ENCODE assay signal across 1 fruit fly cellular context in the genomic region with DNA sequence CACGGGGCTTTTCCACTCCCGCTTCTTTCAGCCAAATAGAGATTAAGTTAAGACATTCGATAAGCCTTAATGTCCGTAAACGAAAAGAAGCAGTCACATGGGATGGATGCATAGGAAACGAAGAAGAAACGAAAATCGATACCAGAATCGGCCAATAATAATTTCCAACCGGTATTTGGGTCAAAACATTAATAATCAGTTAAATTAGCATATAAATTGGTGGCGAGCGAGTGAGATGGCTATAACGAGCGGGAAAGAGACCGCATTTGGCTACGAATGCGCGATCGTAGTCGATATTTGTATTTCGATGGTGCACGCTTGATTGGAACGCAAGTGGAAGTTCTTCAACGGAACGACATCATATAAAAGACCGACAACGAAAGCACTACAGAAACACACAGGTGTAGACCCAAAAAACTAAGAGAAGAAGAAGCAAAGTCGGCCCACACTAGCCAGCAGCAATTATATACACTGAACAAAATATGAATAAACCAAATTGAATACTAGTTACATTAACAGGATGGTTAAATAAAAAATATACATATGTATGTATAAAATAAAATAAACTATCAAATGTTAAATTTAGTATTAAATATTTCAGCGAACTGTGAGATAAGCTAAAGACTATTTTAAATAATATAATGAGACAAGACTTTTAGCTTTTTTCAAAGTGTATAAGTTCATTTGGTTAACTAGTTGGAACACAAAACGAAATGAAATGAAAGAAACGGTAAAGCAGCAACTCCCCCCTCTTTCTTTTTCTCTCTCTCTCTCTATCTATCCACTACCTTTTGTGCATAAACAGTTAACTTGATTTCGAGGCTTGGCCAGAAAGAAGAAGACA.
A peak's percentile ranks its signal among the peaks of the same experiment; 100 is the strongest.
TF ChIP-seq lines count a peak whose summit lies in the region.

No protein-coding gene starts in this region.

TF ChIP-seq in whole organism, embryonic, 481 proteins besides CTCF, POLR2A, EP300 and RAD21 (continued from another document and continues in another):
- TF ChIP-seq Hr51 (GFP tag; optimal IDR thresholded peaks at IDR 0.05; lab: Kevin White, UChicago): peak in 1 of 2 experiments; percentile 75
- peak; percentile 75 for TF ChIP-seq tap (tag; optimal IDR thresholded peaks at IDR 0.05; lab: Kevin White, UChicago)
- TF ChIP-seq exex (tag; optimal IDR thresholded peaks at IDR 0.05; lab: Kevin White, UChicago): no peak
- no peak for TF ChIP-seq al (GFP tag; IDR thresholded peaks at IDR 0.05; lab: Robert Waterston, UW)
- TF ChIP-seq sc (optimal IDR thresholded peaks at IDR 0.05; lab: Kevin White, UChicago): no peak
- TF ChIP-seq sc (GFP tag; optimal IDR thresholded peaks at IDR 0.05; lab: Kevin White, UChicago): peak; percentile 40
- TF ChIP-seq Nf-YC (tag; optimal IDR thresholded peaks at IDR 0.05; lab: Kevin White, UChicago): peak; percentile 24
- TF ChIP-seq Awh (GFP tag; IDR thresholded peaks at IDR 0.05; lab: Robert Waterston, UW): peak; percentile 62; the same call in 1 of the 2 replicates
- TF ChIP-seq Pdp1 (GFP tag; optimal IDR thresholded peaks at IDR 0.05; lab: Kevin White, UChicago): no peak
- TF ChIP-seq CG17359 (tag; optimal IDR thresholded peaks at IDR 0.05; lab: Kevin White, UChicago): peak; percentile 79
- peak; percentile 32 for TF ChIP-seq run (tag; optimal IDR thresholded peaks at IDR 0.05; lab: Kevin White, UChicago)
- peak; percentile 50 for TF ChIP-seq zf30C (GFP tag; optimal IDR thresholded peaks at IDR 0.05; lab: Kevin White, UChicago)
- peak; percentile 62 for TF ChIP-seq psq (GFP tag; optimal IDR thresholded peaks at IDR 0.05; lab: Kevin White, UChicago)
- TF ChIP-seq CG2889 (GFP tag; IDR thresholded peaks at IDR 0.05; lab: Robert Waterston, UW): no peak
- peak; percentile 75 for TF ChIP-seq fd96Cb (tag; optimal IDR thresholded peaks at IDR 0.05; lab: Kevin White, UChicago)
- peak; percentile 85 for TF ChIP-seq CG10979 (tag; optimal IDR thresholded peaks at IDR 0.05; lab: Kevin White, UChicago)
- TF ChIP-seq Sry-β (GFP tag; optimal IDR thresholded peaks at IDR 0.05; lab: Kevin White, UChicago): no peak
- TF ChIP-seq CG2678 (tag; optimal IDR thresholded peaks at IDR 0.05; lab: Kevin White, UChicago): peak; percentile 84
- TF ChIP-seq vvl (GFP tag; IDR thresholded peaks at IDR 0.05; lab: Robert Waterston, UW): peak; percentile 74
- no peak for TF ChIP-seq Usf (GFP tag; optimal IDR thresholded peaks at IDR 0.05; lab: Kevin White, UChicago)
- peak; percentile 86 for TF ChIP-seq onecut (GFP tag; IDR thresholded peaks at IDR 0.05; lab: Robert Waterston, UW)
- no peak for TF ChIP-seq C15 (GFP tag; IDR thresholded peaks at IDR 0.05; lab: Robert Waterston, UW)
- TF ChIP-seq pros (GFP tag; optimal IDR thresholded peaks at IDR 0.05; lab: Kevin White, UChicago): peak; percentile 50
- peak; percentile 42; the same call in 1 of the 2 replicates for TF ChIP-seq CG32772 (GFP tag; IDR thresholded peaks at IDR 0.05; lab: Robert Waterston, UW)
- TF ChIP-seq CG18599 (GFP tag; optimal IDR thresholded peaks at IDR 0.05; lab: Kevin White, UChicago): peak; percentile 19
- no peak for TF ChIP-seq Bdp1 (GFP tag; optimal IDR thresholded peaks at IDR 0.05; lab: Kevin White, UChicago)
- TF ChIP-seq CG4328 (GFP tag; optimal IDR thresholded peaks at IDR 0.05; lab: Kevin White, UChicago): peak; percentile 7
- peak; percentile 4 for TF ChIP-seq Fer3 (tag; optimal IDR thresholded peaks at IDR 0.05; lab: Kevin White, UChicago)
- peak; percentile 40 for TF ChIP-seq lab (GFP tag; optimal IDR thresholded peaks at IDR 0.05; lab: Kevin White, UChicago)
- peak; percentile 60 for TF ChIP-seq CG33557 (GFP tag; optimal IDR thresholded peaks at IDR 0.05; lab: Kevin White, UChicago)
- TF ChIP-seq CG5245 (GFP tag; optimal IDR thresholded peaks at IDR 0.05; lab: Kevin White, UChicago): no peak
- TF ChIP-seq Chrac-16 (GFP tag; optimal IDR thresholded peaks at IDR 0.05; lab: Kevin White, UChicago): peak; percentile 11
- TF ChIP-seq CG13287 (GFP tag; IDR thresholded peaks at IDR 0.05; lab: Robert Waterston, UW; ENCODE audit: partially characterized antibody): no peak
- peak; percentile 75 for TF ChIP-seq Ssrp (tag; optimal IDR thresholded peaks at IDR 0.05; lab: Kevin White, UChicago)
- TF ChIP-seq Lpt (GFP tag; optimal IDR thresholded peaks at IDR 0.05; lab: Kevin White, UChicago): no peak
- TF ChIP-seq fu2 (GFP tag; optimal IDR thresholded peaks at IDR 0.05; lab: Kevin White, UChicago): no peak
- no peak for TF ChIP-seq peb (GFP tag; IDR thresholded peaks at IDR 0.05; lab: Robert Waterston, UW)
- TF ChIP-seq CG17361 (GFP tag; IDR thresholded peaks at IDR 0.05; lab: Robert Waterston, UW): peak; percentile 87
- TF ChIP-seq CG9437 (GFP tag; optimal IDR thresholded peaks at IDR 0.05; lab: Kevin White, UChicago): peak; percentile 37
- TF ChIP-seq D (optimal IDR thresholded peaks at IDR 0.05; lab: Kevin White, UChicago): no peak
- TF ChIP-seq D (GFP tag; optimal IDR thresholded peaks at IDR 0.05; lab: Kevin White, UChicago): peak; percentile 55
- peak; percentile 67 for TF ChIP-seq Oli (tag; optimal IDR thresholded peaks at IDR 0.05; lab: Kevin White, UChicago)
- TF ChIP-seq BtbVII (GFP tag; optimal IDR thresholded peaks at IDR 0.05; lab: Kevin White, UChicago): no peak
- no peak for TF ChIP-seq CG4854 (GFP tag; optimal IDR thresholded peaks at IDR 0.05; lab: Kevin White, UChicago)
- TF ChIP-seq PHDP (tag; optimal IDR thresholded peaks at IDR 0.05; lab: Kevin White, UChicago): peak; percentile 68
- TF ChIP-seq CG8388 (GFP tag; optimal IDR thresholded peaks at IDR 0.05; lab: Kevin White, UChicago): peak; percentile 86
- no peak for TF ChIP-seq CG9797 (GFP tag; optimal IDR thresholded peaks at IDR 0.05; lab: Kevin White, UChicago)
- no peak for TF ChIP-seq dm (GFP tag; optimal IDR thresholded peaks at IDR 0.05; lab: Kevin White, UChicago)
- no peak for TF ChIP-seq CG43689 (GFP tag; IDR thresholded peaks at IDR 0.05; lab: Robert Waterston, UW)
- peak; percentile 37; the same call in 1 of the 2 replicates for TF ChIP-seq sisA (GFP tag; IDR thresholded peaks at IDR 0.05; lab: Robert Waterston, UW)
- peak; percentile 41 for TF ChIP-seq twi (tag; optimal IDR thresholded peaks at IDR 0.05; lab: Kevin White, UChicago)
- TF ChIP-seq kah (GFP tag; optimal IDR thresholded peaks at IDR 0.05; lab: Kevin White, UChicago): no peak
- no peak for TF ChIP-seq CG17802 (tag; optimal IDR thresholded peaks at IDR 0.05; lab: Kevin White, UChicago)
- TF ChIP-seq B-H1 (GFP tag; IDR thresholded peaks at IDR 0.05; lab: Robert Waterston, UW): no peak
- TF ChIP-seq fd3F (GFP tag; optimal IDR thresholded peaks at IDR 0.05; lab: Kevin White, UChicago): no peak
- TF ChIP-seq croc (GFP tag; conservative IDR thresholded peaks at IDR 0.05; lab: Robert Waterston, UW): peak; percentile 39
- peak; percentile 79 for TF ChIP-seq Sox100B (GFP tag; optimal IDR thresholded peaks at IDR 0.05; lab: Kevin White, UChicago)
- peak; percentile 27 for TF ChIP-seq Lhr (GFP tag; optimal IDR thresholded peaks at IDR 0.05; lab: Kevin White, UChicago)
- peak; percentile 36 for TF ChIP-seq CG10654 (GFP tag; optimal IDR thresholded peaks at IDR 0.05; lab: Kevin White, UChicago)
- peak; percentile 69 for TF ChIP-seq CG8924 (tag; optimal IDR thresholded peaks at IDR 0.05; lab: Kevin White, UChicago)
- TF ChIP-seq zen2 (GFP tag; IDR thresholded peaks at IDR 0.05; lab: Robert Waterston, UW; ENCODE audit: partially characterized antibody): no peak
- no peak for TF ChIP-seq Kr (GFP tag; optimal IDR thresholded peaks at IDR 0.05; lab: Kevin White, UChicago)
- TF ChIP-seq Dip2 (GFP tag; IDR thresholded peaks at IDR 0.05; lab: Robert Waterston, UW): no peak
- TF ChIP-seq chm (GFP tag; IDR thresholded peaks at IDR 0.05; lab: Robert Waterston, UW): no peak
- peak; percentile 74 for TF ChIP-seq gcm (GFP tag; optimal IDR thresholded peaks at IDR 0.05; lab: Kevin White, UChicago)
- TF ChIP-seq ssp (GFP tag; IDR thresholded peaks at IDR 0.05; lab: Robert Waterston, UW): no peak
- TF ChIP-seq CG5953 (GFP tag; IDR thresholded peaks at IDR 0.05; lab: Robert Waterston, UW): no peak
- TF ChIP-seq CG12155 (GFP tag; optimal IDR thresholded peaks at IDR 0.05; lab: Kevin White, UChicago): peak; percentile 11
- TF ChIP-seq CG13296 (GFP tag; optimal IDR thresholded peaks at IDR 0.05; lab: Kevin White, UChicago): peak; percentile 16
- no peak for TF ChIP-seq tup (GFP tag; optimal IDR thresholded peaks at IDR 0.05; lab: Kevin White, UChicago)
- TF ChIP-seq YL-1 (GFP tag; optimal IDR thresholded peaks at IDR 0.05; lab: Kevin White, UChicago): no peak
- no peak for TF ChIP-seq gsb (GFP tag; IDR thresholded peaks at IDR 0.05; lab: Robert Waterston, UW)
- TF ChIP-seq Xrp1 (GFP tag; IDR thresholded peaks at IDR 0.05; lab: Robert Waterston, UW): peak; percentile 59
- peak; percentile 84 for TF ChIP-seq sd (tag; optimal IDR thresholded peaks at IDR 0.05; lab: Kevin White, UChicago)
- TF ChIP-seq nmo (GFP tag; optimal IDR thresholded peaks at IDR 0.05; lab: Kevin White, UChicago): peak; percentile 77
- no peak for TF ChIP-seq CG18476 (GFP tag; optimal IDR thresholded peaks at IDR 0.05; lab: Kevin White, UChicago)
- no peak for TF ChIP-seq HLHmδ (GFP tag; optimal IDR thresholded peaks at IDR 0.05; lab: Kevin White, UChicago)
- no peak for TF ChIP-seq sob (GFP tag; IDR thresholded peaks at IDR 0.05; lab: Robert Waterston, UW)
- TF ChIP-seq CG3065 (GFP tag; optimal IDR thresholded peaks at IDR 0.05; lab: Kevin White, UChicago): peak; percentile 22
- TF ChIP-seq CG10274 (GFP tag; optimal IDR thresholded peaks at IDR 0.05; lab: Kevin White, UChicago): no peak
- peak; percentile 36 for TF ChIP-seq CG1602 (GFP tag; optimal IDR thresholded peaks at IDR 0.05; lab: Kevin White, UChicago)
- no peak for TF ChIP-seq CG11560 (tag; IDR thresholded peaks at IDR 0.05; lab: Robert Waterston, UW)
- peak; percentile 76; the same call in 1 of the 4 replicates for TF ChIP-seq chinmo (GFP tag; IDR thresholded peaks at IDR 0.05; lab: Robert Waterston, UW; ENCODE audit: partially characterized antibody)
- TF ChIP-seq CG13424 (tag; optimal IDR thresholded peaks at IDR 0.05; lab: Kevin White, UChicago): peak; percentile 77
- TF ChIP-seq NC2β (GFP tag; optimal IDR thresholded peaks at IDR 0.05; lab: Kevin White, UChicago): no peak
- TF ChIP-seq CG13775 (GFP tag; optimal IDR thresholded peaks at IDR 0.05; lab: Kevin White, UChicago): no peak
- no peak for TF ChIP-seq CG8765 (GFP tag; IDR thresholded peaks at IDR 0.05; lab: Robert Waterston, UW)
- TF ChIP-seq gcm2 (GFP tag; optimal IDR thresholded peaks at IDR 0.05; lab: Kevin White, UChicago): no peak
- no peak for TF ChIP-seq gfzf (GFP tag; optimal IDR thresholded peaks at IDR 0.05; lab: Kevin White, UChicago)
- peak; percentile 56 for TF ChIP-seq HLH3B (GFP tag; IDR thresholded peaks at IDR 0.05; lab: Robert Waterston, UW)
- TF ChIP-seq CG31365 (tag; optimal IDR thresholded peaks at IDR 0.05; lab: Kevin White, UChicago): no peak
- TF ChIP-seq Spps (tag; optimal IDR thresholded peaks at IDR 0.05; lab: Kevin White, UChicago): peak; percentile 64
- TF ChIP-seq dmrt99B (tag; optimal IDR thresholded peaks at IDR 0.05; lab: Kevin White, UChicago): peak; percentile 85
- TF ChIP-seq az2 (GFP tag; optimal IDR thresholded peaks at IDR 0.05; lab: Kevin White, UChicago): peak; percentile 40
- TF ChIP-seq klu (GFP tag; IDR thresholded peaks at IDR 0.05; lab: Robert Waterston, UW): no peak
- no peak for TF ChIP-seq vfl (GFP tag; optimal IDR thresholded peaks at IDR 0.05; lab: Kevin White, UChicago)
- peak; percentile 33 for TF ChIP-seq Xbp1 (GFP tag; optimal IDR thresholded peaks at IDR 0.05; lab: Kevin White, UChicago)
- peak in 1 of 3 experiments; percentile 80 for TF ChIP-seq lola (GFP tag; optimal IDR thresholded peaks at IDR 0.05; lab: Kevin White, UChicago)
- TF ChIP-seq CoRest (tag; optimal IDR thresholded peaks at IDR 0.05; lab: Kevin White, UChicago): peak; percentile 66
- TF ChIP-seq lbe (GFP tag; optimal IDR thresholded peaks at IDR 0.05; lab: Kevin White, UChicago): no peak
- TF ChIP-seq crc (GFP tag; optimal IDR thresholded peaks at IDR 0.05; lab: Kevin White, UChicago): no peak
- peak; percentile 28; the same call in 1 of the 2 replicates for TF ChIP-seq E2f2 (GFP tag; IDR thresholded peaks at IDR 0.05; lab: Robert Waterston, UW)
- TF ChIP-seq tin (GFP tag; optimal IDR thresholded peaks at IDR 0.05; lab: Kevin White, UChicago): peak; percentile 12
- peak; percentile 78 for TF ChIP-seq tgo (GFP tag; IDR thresholded peaks at IDR 0.05; lab: Robert Waterston, UW)
- TF ChIP-seq org-1 (GFP tag; optimal IDR thresholded peaks at IDR 0.05; lab: Kevin White, UChicago): peak; percentile 27
- no peak for TF ChIP-seq CG6654 (GFP tag; optimal IDR thresholded peaks at IDR 0.05; lab: Kevin White, UChicago)
- peak; percentile 46; the same call in 1 of the 2 replicates for TF ChIP-seq CG17328 (GFP tag; IDR thresholded peaks at IDR 0.05; lab: Robert Waterston, UW)
- peak; percentile 47 for TF ChIP-seq CG3407 (GFP tag; optimal IDR thresholded peaks at IDR 0.05; lab: Kevin White, UChicago)
- TF ChIP-seq ind (GFP tag; optimal IDR thresholded peaks at IDR 0.05; lab: Kevin White, UChicago): peak; percentile 12
- TF ChIP-seq Sox102F (GFP tag; optimal IDR thresholded peaks at IDR 0.05; lab: Kevin White, UChicago): peak; percentile 86
- peak; percentile 37; the same call in 1 of the 3 replicates for TF ChIP-seq row (GFP tag; IDR thresholded peaks at IDR 0.05; lab: Robert Waterston, UW)
- no peak for TF ChIP-seq Jarid2 (GFP tag; optimal IDR thresholded peaks at IDR 0.05; lab: Kevin White, UChicago)
- no peak for TF ChIP-seq Bgb (GFP tag; IDR thresholded peaks at IDR 0.05; lab: Robert Waterston, UW; ENCODE audit: partially characterized antibody)
- no peak for TF ChIP-seq CkIIα-i1 (GFP tag; IDR thresholded peaks at IDR 0.05; lab: Robert Waterston, UW)
- TF ChIP-seq CG4707 (GFP tag; optimal IDR thresholded peaks at IDR 0.05; lab: Kevin White, UChicago): peak; percentile 2
- no peak for TF ChIP-seq CG42726 (GFP tag; IDR thresholded peaks at IDR 0.05; lab: Robert Waterston, UW; ENCODE audit: partially characterized antibody)
- peak; percentile 75 for TF ChIP-seq CG7839 (tag; optimal IDR thresholded peaks at IDR 0.05; lab: Kevin White, UChicago)
- no peak for TF ChIP-seq Drgx (GFP tag; IDR thresholded peaks at IDR 0.05; lab: Robert Waterston, UW)
- TF ChIP-seq CG18011 (GFP tag; optimal IDR thresholded peaks at IDR 0.05; lab: Kevin White, UChicago): no peak
- peak; percentile 64 for TF ChIP-seq CG7556 (GFP tag; optimal IDR thresholded peaks at IDR 0.05; lab: Kevin White, UChicago)
- no peak for TF ChIP-seq pb (GFP tag; optimal IDR thresholded peaks at IDR 0.05; lab: Kevin White, UChicago)
- TF ChIP-seq z (GFP tag; IDR thresholded peaks at IDR 0.05; lab: Robert Waterston, UW): no peak
- no peak for TF ChIP-seq CG10959 (GFP tag; IDR thresholded peaks at IDR 0.05; lab: Robert Waterston, UW)
- TF ChIP-seq Sry-δ (GFP tag; optimal IDR thresholded peaks at IDR 0.05; lab: Kevin White, UChicago): no peak
